Fruit fly (Drosophila melanogaster) whole organism, embryonic: ENCODE data around the gene NdufA3.

Experiments
- Abd-B ChIP-seq: fragments of 200-800 bp; sonication (Bioruptor generic); optimal IDR thresholded peaks from 2 replicates; lab custom pipeline; 2018; ENCODE audit warnings: missing biosample characterization, mild to moderate bottlenecking, missing genetic modification characterization, moderate library complexity
- Asciz ChIP-seq: fragments of 200-800 bp; sonication (Bioruptor generic); optimal IDR thresholded peaks from 2 replicates; lab custom pipeline; 2017; ENCODE audit warnings: missing biosample characterization, mild to moderate bottlenecking, missing genetic modification characterization, missing genetic modification reagents
- BtbVII ChIP-seq: fragments of 200-800 bp; sonication (Bioruptor generic); optimal IDR thresholded peaks from 3 replicates; lab custom pipeline; 2017; ENCODE audit warnings: missing biosample characterization, mild to moderate bottlenecking, missing genetic modification characterization
- CG10209 ChIP-seq: fragments of 200-800 bp; sonication (Bioruptor generic); optimal IDR thresholded peaks from 3 replicates; lab custom pipeline; 2017; ENCODE audit warnings: missing biosample characterization, mild to moderate bottlenecking, missing genetic modification characterization, missing genetic modification reagents
- CG10274 ChIP-seq: fragments of 200-800 bp; sonication (Bioruptor generic); optimal IDR thresholded peaks from 3 replicates; lab custom pipeline; 2017; ENCODE audit warnings: missing biosample characterization, mild to moderate bottlenecking, missing genetic modification characterization
- CG10979 ChIP-seq: fragments of 200-800 bp; sonication (Bioruptor generic); optimal IDR thresholded peaks from 2 replicates; lab custom pipeline; 2018; ENCODE audit warnings: missing biosample characterization, mild to moderate bottlenecking, missing genetic modification characterization, moderate library complexity
- CG11695 ChIP-seq: fragments of 200-800 bp; sonication (Bioruptor generic); IDR thresholded peaks from 3 replicates; pipeline ENCODE4 v1.3.6; 2022; ENCODE audit warnings: missing biosample characterization, missing genetic modification characterization
- CG13424 ChIP-seq: fragments of 200-800 bp; sonication (Bioruptor generic); optimal IDR thresholded peaks from 2 replicates; lab custom pipeline; 2019; ENCODE audit warnings: missing biosample characterization, mild to moderate bottlenecking, missing genetic modification characterization, moderate library complexity
- CG14667 ChIP-seq: fragments of 200-800 bp; sonication (Bioruptor generic); IDR thresholded peaks from 2 replicates; pipeline ENCODE4 v1.3.6; 2022; ENCODE audit warnings: missing biosample characterization, missing genetic modification characterization
- CG14965 ChIP-seq: fragments of 200-800 bp; sonication (Bioruptor generic); optimal IDR thresholded peaks from 2 replicates; lab custom pipeline; 2016; ENCODE audit warnings: missing biosample characterization, missing genetic modification characterization, borderline replicate concordance
- CG15011 ChIP-seq: fragments of 200-800 bp; sonication (Bioruptor generic); optimal IDR thresholded peaks from 3 replicates; lab custom pipeline; 2018; ENCODE audit warnings: missing biosample characterization, mild to moderate bottlenecking, missing genetic modification characterization
- CG1647 ChIP-seq: fragments of 200-800 bp; sonication (Bioruptor generic); optimal IDR thresholded peaks from 3 replicates; lab custom pipeline; 2016; ENCODE audit warnings: missing biosample characterization, missing genetic modification characterization
- CG18599 ChIP-seq: fragments of 200-800 bp; sonication (Bioruptor generic); optimal IDR thresholded peaks from 3 replicates; lab custom pipeline; 2017; ENCODE audit warnings: missing biosample characterization, missing genetic modification characterization, mild to moderate bottlenecking, moderate library complexity, missing genetic modification reagents
- CG31224 ChIP-seq: fragments of 200-800 bp; sonication (Bioruptor generic); IDR thresholded peaks from 2 replicates; pipeline ENCODE4 v1.3.6; 2022; ENCODE audit warnings: missing biosample characterization, missing genetic modification characterization
- CG3281 ChIP-seq: fragments of 200-800 bp; sonication (Bioruptor generic); optimal IDR thresholded peaks from 3 replicates; lab custom pipeline; 2017; ENCODE audit warnings: missing biosample characterization, mild to moderate bottlenecking, missing genetic modification characterization
- CG3847 ChIP-seq: fragments of 200-800 bp; sonication (Bioruptor generic); IDR thresholded peaks from 2 replicates; pipeline ENCODE4 v1.3.6; 2022; ENCODE audit warnings: missing biosample characterization, missing genetic modification characterization
- CG7839 ChIP-seq: fragments of 200-800 bp; sonication (Bioruptor generic); optimal IDR thresholded peaks from 3 replicates; lab custom pipeline; 2018; ENCODE audit warnings: missing biosample characterization, mild to moderate bottlenecking, missing genetic modification characterization, moderate library complexity
- CG7987 ChIP-seq: fragments of 200-800 bp; sonication (Bioruptor generic); optimal IDR thresholded peaks from 2 replicates; lab custom pipeline; 2018; ENCODE audit warnings: missing biosample characterization, mild to moderate bottlenecking, missing genetic modification characterization, moderate library complexity
- CG9797 ChIP-seq: fragments of 200-800 bp; sonication (Bioruptor generic); optimal IDR thresholded peaks from 3 replicates; lab custom pipeline; 2018; ENCODE audit warnings: missing biosample characterization, mild to moderate bottlenecking, missing genetic modification characterization
- D19B ChIP-seq: fragments of 200-800 bp; sonication (Bioruptor generic); optimal IDR thresholded peaks from 2 replicates; lab custom pipeline; 2017; ENCODE audit warnings: missing biosample characterization, mild to moderate bottlenecking, missing genetic modification characterization
- Dref ChIP-seq: fragments of 200-800 bp; sonication (Bioruptor generic); IDR thresholded peaks from 2 replicates; pipeline ENCODE4 v1.3.6; 2022; ENCODE audit warnings: missing biosample characterization, missing genetic modification characterization
- Eip74EF ChIP-seq, 2 experiments: fragments of 200-800 bp in 1 of 2; fragments of >200 bp in 1 of 2; sonication (Bioruptor generic) in 1 of 2; optimal IDR thresholded peaks; 2 replicates each; lab custom pipeline; 2017 to 2019; ENCODE audit warnings: missing biosample characterization in 2 of 2, missing genetic modification characterization in 2 of 2, mild to moderate bottlenecking in 1 of 2, moderate library complexity in 1 of 2
- Fer3 ChIP-seq: fragments of 200-800 bp; sonication (Bioruptor generic); optimal IDR thresholded peaks from 2 replicates; lab custom pipeline; 2018; ENCODE audit warnings: missing biosample characterization, mild to moderate bottlenecking, missing genetic modification characterization, moderate library complexity
- HHEX ChIP-seq: fragments of 200-800 bp; sonication (Bioruptor generic); optimal IDR thresholded peaks from 3 replicates; lab custom pipeline; 2017; ENCODE audit warnings: missing biosample characterization, mild to moderate bottlenecking, missing genetic modification characterization, missing genetic modification reagents
- HLH54F ChIP-seq: fragments of 200-800 bp; sonication (Bioruptor generic); optimal IDR thresholded peaks from 3 replicates; lab custom pipeline; 2016; ENCODE audit warnings: missing biosample characterization, missing genetic modification characterization
- Med ChIP-seq: fragments of 200-800 bp; sonication (Bioruptor generic); peaks from one replicate; lab custom pipeline; 2016; ENCODE audit warnings: missing biosample characterization, missing genetic modification characterization, mild to moderate bottlenecking, inconsistent platforms, moderate library complexity
- Meics ChIP-seq: fragments of 200-800 bp; sonication (Bioruptor generic); optimal IDR thresholded peaks from 2 replicates; lab custom pipeline; 2017; ENCODE audit warnings: missing biosample characterization, mild to moderate bottlenecking, missing genetic modification characterization
- NK7.1 ChIP-seq: fragments of 200-800 bp; sonication (Bioruptor generic); optimal IDR thresholded peaks from 3 replicates; lab custom pipeline; 2016; ENCODE audit warnings: missing biosample characterization, missing genetic modification characterization
- abd-A ChIP-seq: fragments of 200-800 bp; sonication (Bioruptor generic); optimal IDR thresholded peaks from 3 replicates; lab custom pipeline; 2019; ENCODE audit warnings: missing biosample characterization, mild to moderate bottlenecking, missing genetic modification characterization, moderate library complexity
- bcd ChIP-seq: fragments of 200-800 bp; sonication (Bioruptor generic); optimal IDR thresholded peaks from 2 replicates; lab custom pipeline; 2017; ENCODE audit warnings: missing biosample characterization, mild to moderate bottlenecking, missing genetic modification characterization
- chif ChIP-seq, 2 experiments: fragments of 200-800 bp; sonication (Bioruptor generic); optimal IDR thresholded peaks; 3 replicates each; lab custom pipeline; 2016; ENCODE audit warnings: missing biosample characterization in 2 of 2, missing genetic modification characterization in 2 of 2
- chinmo ChIP-seq: fragments of 200-800 bp; sonication (Bioruptor generic); IDR thresholded peaks from 4 replicates; pipeline ENCODE4 v1.3.6; 2022; ENCODE audit warnings: missing biosample characterization, missing genetic modification characterization; ENCODE audit not compliant: partially characterized antibody
- crol ChIP-seq: fragments of 200-800 bp; sonication (Bioruptor generic); IDR thresholded peaks from 2 replicates; pipeline ENCODE4 v1.3.6; 2022; ENCODE audit warnings: missing biosample characterization, missing genetic modification characterization
- dysf ChIP-seq: fragments of 200-800 bp; sonication (Bioruptor generic); IDR thresholded peaks from 3 replicates; pipeline ENCODE4 v1.3.6; 2022; ENCODE audit warnings: missing biosample characterization, missing genetic modification characterization
- fd64A ChIP-seq: fragments of 200-800 bp; sonication (Bioruptor generic); optimal IDR thresholded peaks from 3 replicates; lab custom pipeline; 2018; ENCODE audit warnings: missing biosample characterization, mild to moderate bottlenecking, missing genetic modification characterization
- lmd ChIP-seq: fragments of 200-800 bp; sonication (Bioruptor generic); IDR thresholded peaks from 2 replicates; pipeline ENCODE4 v1.3.6; 2022; ENCODE audit warnings: missing biosample characterization, missing genetic modification characterization
- nau ChIP-seq: fragments of 200-800 bp; sonication (Bioruptor generic); optimal IDR thresholded peaks from 3 replicates; lab custom pipeline; 2017; ENCODE audit warnings: missing biosample characterization, mild to moderate bottlenecking, missing genetic modification characterization, missing genetic modification reagents
- scrt ChIP-seq: fragments of 200-800 bp; sonication (Bioruptor generic); optimal IDR thresholded peaks from 2 replicates; lab custom pipeline; 2018; ENCODE audit warnings: missing biosample characterization, mild to moderate bottlenecking, missing genetic modification characterization, moderate library complexity
- slp2 ChIP-seq: fragments of 200-800 bp; sonication (Bioruptor generic); optimal IDR thresholded peaks from 2 replicates; lab custom pipeline; 2016; ENCODE audit warnings: missing biosample characterization, missing genetic modification characterization
- sqz ChIP-seq: fragments of 200-800 bp; sonication (Bioruptor generic); optimal IDR thresholded peaks from 3 replicates; lab custom pipeline; 2018; ENCODE audit warnings: missing biosample characterization, mild to moderate bottlenecking, missing genetic modification characterization
- sr ChIP-seq: fragments of 200-800 bp; sonication (Bioruptor generic); IDR thresholded peaks from 3 replicates; pipeline ENCODE4 v1.3.6; 2022; ENCODE audit warnings: missing biosample characterization, missing genetic modification characterization
- sug ChIP-seq: fragments of 200-800 bp; optimal IDR thresholded peaks from 2 replicates; lab custom pipeline; 2019; ENCODE audit warnings: missing biosample characterization, mild to moderate bottlenecking, missing genetic modification characterization, moderate library complexity
- tap ChIP-seq: fragments of 200-800 bp; optimal IDR thresholded peaks from 3 replicates; lab custom pipeline; 2019; ENCODE audit warnings: missing biosample characterization, mild to moderate bottlenecking, missing genetic modification characterization, moderate library complexity
- trem ChIP-seq: fragments of 200-800 bp; optimal IDR thresholded peaks from 3 replicates; lab custom pipeline; 2019; ENCODE audit warnings: missing biosample characterization, mild to moderate bottlenecking, missing genetic modification characterization, moderate library complexity
- usp ChIP-seq: fragments of >200 bp; optimal IDR thresholded peaks from 2 replicates; lab custom pipeline; 2017; ENCODE audit warnings: missing biosample characterization, missing genetic modification characterization

NdufA3 gene

DNA sequence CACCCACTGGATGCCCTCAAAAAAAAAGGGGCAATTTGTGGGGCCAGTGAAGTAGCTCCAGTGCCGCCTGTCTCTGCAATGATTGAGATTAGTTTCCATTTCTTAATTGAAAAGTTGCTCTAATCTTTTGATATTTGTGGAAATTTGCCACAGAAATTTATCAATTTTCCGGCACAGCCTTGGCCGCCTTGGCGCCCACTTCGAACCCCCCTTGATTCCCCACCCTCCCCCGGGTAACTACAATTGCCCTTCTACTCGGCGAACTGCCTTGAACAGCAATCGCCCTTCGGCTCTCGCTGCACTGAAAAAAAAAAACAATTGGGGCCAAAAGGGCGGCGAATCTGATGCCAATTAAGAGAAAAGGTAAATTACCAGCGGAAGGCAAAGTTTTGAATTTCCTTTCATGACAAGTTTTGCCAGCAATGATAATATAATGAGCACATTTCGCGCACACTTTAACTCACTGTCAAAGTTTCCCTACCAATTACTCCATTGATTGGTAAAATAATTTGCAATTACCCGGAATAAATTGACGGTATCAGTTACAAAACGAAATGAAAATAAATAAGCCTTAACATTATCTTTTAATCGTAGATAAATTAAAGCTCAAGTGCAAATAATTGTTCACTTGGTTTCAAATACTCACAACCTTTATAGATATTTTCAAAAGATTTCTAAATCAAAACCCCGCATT, 40.0 kb downstream of the NdufA3 start (continued):
- peak; percentile 34 for TF ChIP-seq CG10209

DNA sequence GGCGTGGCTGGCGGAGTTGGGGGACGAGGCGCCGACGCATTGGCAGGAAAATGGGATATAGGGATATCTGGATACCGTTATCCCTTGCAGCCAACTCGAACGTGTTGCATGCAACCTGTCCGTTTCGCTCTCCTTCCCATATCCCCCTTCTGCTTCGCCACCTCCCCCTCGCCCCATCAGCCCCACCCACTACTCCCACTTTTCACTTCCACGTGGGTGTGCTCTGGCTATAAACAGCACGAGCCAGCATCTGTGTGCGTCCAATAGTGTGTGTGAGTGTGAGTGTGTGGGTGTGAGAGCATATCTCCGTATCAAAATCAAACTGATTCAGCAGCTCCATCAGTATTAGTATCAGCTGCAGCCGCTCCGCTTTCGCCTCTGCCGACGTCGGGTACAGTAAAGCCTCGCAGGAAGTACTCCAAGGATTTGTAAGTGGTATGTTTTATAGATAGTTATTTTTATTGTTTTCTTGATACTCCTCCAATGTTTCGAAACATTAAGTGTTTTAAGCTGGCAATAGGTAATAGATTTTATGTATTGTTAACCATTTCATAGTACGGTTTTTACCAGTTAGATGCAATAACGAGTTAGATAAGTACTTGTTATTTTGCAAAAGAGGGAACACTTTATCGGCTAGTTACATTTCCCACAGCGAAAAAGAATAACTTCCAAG, 40.8 kb downstream of the NdufA3 start:
- TF ChIP-seq CG18599 (GFP tag; lab: Kevin White, UChicago) (peak; percentile 65), CG13424 (tag; lab: Kevin White, UChicago) (peak; percentile 37), CG3281 (GFP tag; lab: Kevin White, UChicago) (peak; percentile 57), CG1647 (GFP tag; lab: Kevin White, UChicago) (no peak), CG9797 (GFP tag; lab: Kevin White, UChicago) (no peak), HHEX (GFP tag; lab: Kevin White, UChicago) (peak; percentile 46), bcd (GFP tag; lab: Kevin White, UChicago) (peak; percentile 47), crol (peak; percentile 84), Med (GFP tag; lab: Kevin White, UChicago) (peak; percentile 58), CG7839 (tag; lab: Kevin White, UChicago) (peak; percentile 65), sug (peak; percentile 12), nau (peak; percentile 49), CG7987 (GFP tag; lab: Kevin White, UChicago) (no peak), chinmo (0 out of 4 replicates have a peak, but pooled peaks have one; percentile 49), CG31224 (GFP tag; lab: Robert Waterston, UW) (no peak), NK7.1 (GFP tag; lab: Kevin White, UChicago) (peak; percentile 20), usp (GFP tag; lab: Kevin White, UChicago) (no peak), Meics (GFP tag; lab: Kevin White, UChicago) (peak; percentile 31), lmd (GFP tag; lab: Robert Waterston, UW) (peak; percentile 57), Asciz (peak; percentile 22), D19B (GFP tag; lab: Kevin White, UChicago) (peak; percentile 20), fd64A (peak; percentile 10), CG14667 (GFP tag; lab: Robert Waterston, UW) (peak; percentile 30; the same call in 1 of the 2 replicates), Dref (GFP tag; lab: Robert Waterston, UW) (no peak), CG10274 (GFP tag; lab: Kevin White, UChicago) (peak; percentile 20), sqz (GFP tag; lab: Kevin White, UChicago) (peak; percentile 31), Fer3 (peak; percentile 33), CG14965 (GFP tag; lab: Kevin White, UChicago) (no peak), Eip74EF (GFP tag; optimal IDR thresholded peaks at IDR 0.05; lab: Kevin White, UChicago) (peak in 1 of 2 experiments; percentile 74), sr (GFP tag; lab: Robert Waterston, UW) (peak; percentile 97), CG3847 (GFP tag; lab: Robert Waterston, UW) (no peak), tap (peak; percentile 69), abd-A (tag; lab: Kevin White, UChicago) (peak; percentile 72), chif (GFP tag; optimal IDR thresholded peaks at IDR 0.05; lab: Kevin White, UChicago) (peak in 1 of 2 experiments; percentile 6), slp2 (GFP tag; lab: Kevin White, UChicago) (peak; percentile 20), CG15011 (GFP tag; lab: Kevin White, UChicago) (peak; percentile 10), trem (tag; lab: Kevin White, UChicago) (peak; percentile 29), dysf (peak; percentile 41; the same call in 2 of the 3 replicates), CG11695 (0 out of 3 replicates have a peak, but pooled peaks have one; percentile 43), BtbVII (GFP tag; lab: Kevin White, UChicago) (peak; percentile 37), CG10979 (tag; lab: Kevin White, UChicago) (peak; percentile 67), Abd-B (GFP tag; lab: Kevin White, UChicago) (peak; percentile 47), scrt (GFP tag; lab: Kevin White, UChicago) (peak; percentile 12), HLH54F (no peak)
